Fruit fly (Drosophila melanogaster) whole organism: Measurements from ENCODE around the gene CG14450.

ENCODE experiments used
- CG8478 ChIP-seq: fragments of >200 bp; optimal IDR thresholded peaks from 2 replicates; lab custom pipeline; 2018; ENCODE audit warnings: inconsistent platforms
- psq ChIP-seq: fragments of >200 bp; optimal IDR thresholded peaks from 2 replicates; lab custom pipeline; 2017

DNA sequence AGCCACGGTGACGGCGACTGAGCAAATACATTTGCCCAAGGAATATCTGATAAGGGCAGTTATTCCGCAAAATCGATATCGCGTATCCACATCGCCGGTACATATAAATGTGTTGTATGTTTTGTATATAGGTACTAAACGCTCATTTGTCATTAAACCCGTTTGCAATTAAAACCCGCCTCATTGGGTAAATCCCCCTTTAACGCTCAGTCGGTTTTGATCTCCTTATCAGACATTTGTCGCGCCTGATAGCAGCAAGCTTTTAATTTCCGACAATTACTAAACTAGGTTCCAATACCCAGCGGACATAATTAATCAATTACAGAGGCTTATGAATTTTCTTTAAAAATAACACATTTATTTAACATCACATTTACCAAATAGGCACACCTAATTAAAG is 3.8 kb upstream of the CG14450 start:
- TF ChIP-seq psq (lab: Kevin White, UChicago) (no peak), CG8478 (lab: Kevin White, UChicago) (no peak)
